Worm (Caenorhabditis elegans): ENCODE measurements around the gene ceh-7.

ceh-7 gene

DNA sequence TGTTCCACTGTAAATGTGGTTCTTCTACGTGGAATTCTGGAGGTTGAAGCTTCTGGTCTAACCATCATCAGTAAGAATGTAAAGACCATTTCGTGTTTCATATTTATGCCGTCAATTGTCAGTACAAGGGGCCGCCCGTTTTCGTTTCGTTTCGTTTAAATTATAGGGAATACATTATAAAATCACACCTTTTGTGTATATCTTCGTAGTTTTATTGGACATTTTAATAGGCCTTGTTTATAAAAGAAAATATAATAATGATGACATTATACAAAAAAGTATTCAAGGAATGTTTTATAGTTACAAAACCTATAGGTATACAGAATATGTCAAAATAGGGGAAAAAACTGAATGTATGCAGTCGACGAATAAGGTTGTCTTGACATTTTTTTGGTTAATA lies at the start of gene ceh-7:
Gene ceh-7 (minus strand): TSS at position 101 of the 400 bp plus-strand sequence.
- no peak for TF ChIP-seq daf-12 (tag; optimal IDR thresholded peaks at IDR 0.05)
- TF ChIP-seq ztf-4 (tag; optimal IDR thresholded peaks at IDR 0.05): no peak
- no peak for TF ChIP-seq jun-1 (tag; optimal IDR thresholded peaks at IDR 0.05)
- no peak for TF ChIP-seq mml-1 (tag; optimal IDR thresholded peaks at IDR 0.05)
- no peak for TF ChIP-seq nhr-11 (tag; optimal IDR thresholded peaks at IDR 0.05)
- TF ChIP-seq unc-62 (GFP tag; optimal IDR thresholded peaks at IDR 0.05): no peak

DNA sequence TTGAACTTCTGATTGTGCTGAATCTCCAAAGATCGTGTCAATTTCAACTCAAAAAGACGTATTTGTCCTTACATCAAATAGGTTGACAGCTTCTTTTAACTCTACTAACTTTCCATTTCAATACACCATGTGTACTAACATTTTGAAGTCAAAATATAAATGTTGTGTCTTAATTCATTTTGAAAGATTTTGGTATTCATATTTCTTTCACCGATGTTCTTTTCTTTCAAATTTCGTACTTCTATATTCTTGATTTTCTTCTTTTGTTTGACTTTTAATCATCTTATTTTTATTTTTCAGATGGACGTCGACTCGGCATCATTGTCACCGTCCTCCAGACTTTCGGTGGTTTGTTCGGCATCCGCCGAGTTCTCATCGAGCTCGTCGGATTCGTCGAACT lies 48.1 kb upstream of the ceh-7 start, which contains the start of gene atf-2:
Gene atf-2 (plus strand): TSS at position 301 of the 400 bp plus-strand sequence.
- TF ChIP-seq lin-15B (tag; optimal IDR thresholded peaks at IDR 0.05) (no peak), ceh-16 (tag; optimal IDR thresholded peaks at IDR 0.05) (no peak), elt-2 (tag; optimal IDR thresholded peaks at IDR 0.05) (no peak), ama-1 (optimal IDR thresholded peaks at IDR 0.05) (no peak), egl-27 (tag; optimal IDR thresholded peaks at IDR 0.05) (no peak), R02D3.7 (tag; optimal IDR thresholded peaks at IDR 0.05) (no peak), tbx-2 (tag; optimal IDR thresholded peaks at IDR 0.05) (no peak), nhr-76 (tag; optimal IDR thresholded peaks at IDR 0.05) (no peak), nhr-237 (tag; optimal IDR thresholded peaks at IDR 0.05) (no peak), lin-39 (tag; optimal IDR thresholded peaks at IDR 0.05) (no peak), nhr-43 (tag; optimal IDR thresholded peaks at IDR 0.05; ENCODE audit: poor library complexity, severe bottlenecking) (no peak), skn-1 (tag; optimal IDR thresholded peaks at IDR 0.05) (no peak), elt-3 (tag; optimal IDR thresholded peaks at IDR 0.05) (no peak), nhr-77 (tag; optimal IDR thresholded peaks at IDR 0.05) (no peak), aly-2 (tag; optimal IDR thresholded peaks at IDR 0.05) (no peak), pha-4 (tag; optimal IDR thresholded peaks at IDR 0.05) (no peak), ztf-11 (tag; optimal IDR thresholded peaks at IDR 0.05) (no peak)

DNA sequence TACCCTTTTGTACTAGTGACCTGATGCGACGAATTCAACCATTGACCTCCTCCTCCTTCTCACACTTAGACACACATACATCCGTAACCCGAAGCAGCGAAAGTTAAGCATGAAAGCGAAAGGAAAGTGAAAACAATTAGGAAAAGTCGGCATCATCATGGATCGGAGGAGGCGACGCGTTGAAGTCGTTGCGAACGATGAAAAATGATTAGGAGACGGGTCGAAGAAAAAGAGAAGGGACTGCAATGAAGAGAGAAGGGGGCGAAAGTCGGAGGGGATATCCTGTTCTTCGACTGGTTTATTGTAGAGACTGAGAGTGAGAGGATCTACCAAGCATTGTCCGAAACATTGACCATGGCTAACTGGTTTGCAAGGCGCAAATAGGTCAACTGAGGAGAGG lies 47.4 kb upstream of the ceh-7 start:
- TF ChIP-seq nhr-23 (tag; optimal IDR thresholded peaks at IDR 0.05) (peak; percentile 97), sea-2 (GFP tag; optimal IDR thresholded peaks at IDR 0.05) (no peak), nhr-43 (tag; optimal IDR thresholded peaks at IDR 0.05; ENCODE audit: poor library complexity, severe bottlenecking) (peak; percentile 66), eor-1 (tag; optimal IDR thresholded peaks at IDR 0.05) (no peak), snpc-4 (tag; optimal IDR thresholded peaks at IDR 0.05) (no peak), daf-12 (tag; optimal IDR thresholded peaks at IDR 0.05) (no peak), zag-1 (tag; optimal IDR thresholded peaks at IDR 0.05) (no peak), fos-1 (tag; optimal IDR thresholded peaks at IDR 0.05) (peak; percentile 38), nhr-25 (tag; optimal IDR thresholded peaks at IDR 0.05) (peak; percentile 81), lin-15B (tag; optimal IDR thresholded peaks at IDR 0.05) (no peak), nhr-76 (tag; optimal IDR thresholded peaks at IDR 0.05) (no peak), elt-3 (tag; optimal IDR thresholded peaks at IDR 0.05) (peak in 1 of 3 experiments; percentile 54)

DNA sequence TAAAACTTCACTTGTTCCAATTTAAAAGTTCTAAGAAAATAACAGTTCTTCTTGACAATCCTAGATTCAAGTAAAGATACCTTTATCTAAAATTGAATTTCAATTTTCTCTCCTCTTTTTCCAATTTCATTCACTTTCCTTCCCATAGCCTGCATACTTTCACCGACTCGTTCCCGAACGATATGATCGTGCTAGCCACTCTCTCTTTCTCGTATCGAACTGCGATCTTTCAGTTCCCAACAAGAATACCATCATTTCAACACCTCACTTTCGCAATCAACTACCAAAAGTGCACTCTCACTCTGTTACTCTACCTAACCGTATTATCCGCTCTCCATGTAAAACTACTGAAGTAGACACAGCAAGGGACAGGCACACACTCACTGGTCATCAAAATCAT lies 46.4 kb upstream of the ceh-7 start:
- TF ChIP-seq nhr-23 (tag; optimal IDR thresholded peaks at IDR 0.05) (peak; percentile 13), ceh-82 (tag; optimal IDR thresholded peaks at IDR 0.05) (no peak), elt-1 (tag; optimal IDR thresholded peaks at IDR 0.05) (peak; percentile 79)

ce11 chrII:8749084-8749483 lies 45.5 kb upstream of the ceh-7 start:
- TF ChIP-seq egl-5 (tag; optimal IDR thresholded peaks at IDR 0.05): no peak
- TF ChIP-seq nhr-77 (tag; optimal IDR thresholded peaks at IDR 0.05): no peak
- no peak for TF ChIP-seq nhr-28 (tag; optimal IDR thresholded peaks at IDR 0.05)
- no peak for TF ChIP-seq nhr-12 (tag; optimal IDR thresholded peaks at IDR 0.05)
- TF ChIP-seq nhr-23 (tag; optimal IDR thresholded peaks at IDR 0.05): peak; percentile 35
- no peak for TF ChIP-seq tbx-2 (tag; optimal IDR thresholded peaks at IDR 0.05)
- TF ChIP-seq nhr-43 (tag; optimal IDR thresholded peaks at IDR 0.05; ENCODE audit: poor library complexity, severe bottlenecking): peak; percentile 24
- TF ChIP-seq mdl-1 (tag; optimal IDR thresholded peaks at IDR 0.05): no peak
- no peak for TF ChIP-seq unc-62 (GFP tag; optimal IDR thresholded peaks at IDR 0.05)
- no peak for TF ChIP-seq daf-12 (tag; optimal IDR thresholded peaks at IDR 0.05)
- no peak for TF ChIP-seq hmg-11 (tag; optimal IDR thresholded peaks at IDR 0.05)
- TF ChIP-seq nhr-25 (tag; optimal IDR thresholded peaks at IDR 0.05): peak; percentile 34

All from whole organism, L3 larva.